Fruit fly (Drosophila melanogaster) whole organism: ENCODE measurements around the gene PGRP-LF.

Source experiments
- CG8478 ChIP-seq: fragments of >200 bp; optimal IDR thresholded peaks from 2 replicates; lab custom pipeline; 2018; ENCODE audit warnings: inconsistent platforms
- Dll ChIP-seq: fragments of >200 bp; optimal IDR thresholded peaks from 2 replicates; lab custom pipeline; 2017
- pan ChIP-seq: fragments of >200 bp; optimal IDR thresholded peaks from 2 replicates; lab custom pipeline; 2017
- psq ChIP-seq: fragments of >200 bp; optimal IDR thresholded peaks from 2 replicates; lab custom pipeline; 2017
- usp ChIP-seq: fragments of >200 bp; optimal IDR thresholded peaks from 2 replicates; lab custom pipeline; 2017; ENCODE audit warnings: missing biosample characterization, missing genetic modification characterization, mixed read lengths

dm6 chr3L:9396038-9396437 lies 46.6 kb downstream of the PGRP-LF start:
- no peak for TF ChIP-seq usp (GFP tag; lab: Kevin White, UChicago)
- TF ChIP-seq pan: no peak
- TF ChIP-seq Dll: no peak
- TF ChIP-seq psq: no peak
- no peak for TF ChIP-seq CG8478
